Fruit fly (Drosophila melanogaster): ENCODE data around the gene sgl.

sgl gene

DNA sequence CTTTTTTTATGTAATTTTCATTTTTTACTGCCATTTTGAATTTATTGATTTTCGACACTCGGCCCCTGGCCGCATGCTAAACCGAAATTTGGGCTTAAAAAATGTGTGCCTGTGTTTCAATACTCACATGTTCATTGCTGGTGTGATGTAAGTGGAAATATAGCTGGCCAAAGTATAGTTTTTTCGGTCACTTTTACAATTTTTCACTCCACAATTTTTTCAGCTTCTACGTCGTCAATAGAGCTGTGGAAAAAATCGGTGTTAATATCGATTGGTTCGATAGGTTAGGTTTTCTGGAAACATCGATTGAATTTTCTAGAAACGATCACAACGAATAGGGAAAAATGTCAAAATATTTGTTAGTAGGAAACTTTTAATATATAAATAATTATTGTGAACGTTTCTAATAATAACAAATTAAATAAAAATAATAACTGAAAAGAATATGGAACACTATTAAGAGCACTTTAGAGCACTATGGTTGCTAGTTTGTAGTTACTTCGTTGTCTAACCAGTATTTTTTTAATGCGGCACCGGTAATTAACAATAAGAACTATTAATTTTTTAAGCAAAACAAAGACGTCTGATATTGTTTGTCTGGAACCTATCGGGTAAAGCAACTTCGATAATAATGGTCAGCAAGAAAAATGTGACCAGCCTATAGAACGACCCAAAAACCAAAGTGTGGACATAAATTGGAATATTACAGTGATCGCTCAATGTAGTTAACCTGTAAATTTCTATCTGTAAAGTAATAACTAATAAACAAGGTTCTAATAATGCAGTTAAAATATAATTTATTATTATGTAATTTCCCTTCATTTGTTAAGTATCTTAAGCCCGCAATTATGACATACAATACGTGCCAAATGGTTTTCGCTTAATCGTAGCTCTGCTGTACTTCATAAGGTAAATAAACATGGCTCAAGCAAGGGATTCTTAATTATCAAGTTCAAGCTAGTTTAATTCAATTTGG lies 9.0 kb downstream of the sgl start, which contains the start of the genes CG10077 and CG9948 (continued):
- peak; percentile 37 for TF ChIP-seq CG7928 (GFP tag; optimal IDR thresholded peaks at IDR 0.05)
- peak; percentile 55 for TF ChIP-seq CG17802 (tag; optimal IDR thresholded peaks at IDR 0.05)
- TF ChIP-seq klu (GFP tag; IDR thresholded peaks at IDR 0.05): peak; percentile 69
- peak; percentile 93 for TF ChIP-seq CG15269 (tag; optimal IDR thresholded peaks at IDR 0.05)
- peak; percentile 91 for TF ChIP-seq stc (GFP tag; IDR thresholded peaks at IDR 0.05)
- no peak for TF ChIP-seq Neu2 (GFP tag; optimal IDR thresholded peaks at IDR 0.05; ENCODE audit: borderline replicate concordance)
- TF ChIP-seq CG11085 (GFP tag; IDR thresholded peaks at IDR 0.05): peak; percentile 90
- TF ChIP-seq croc (GFP tag; conservative IDR thresholded peaks at IDR 0.05): peak; percentile 86
- peak; percentile 85 for TF ChIP-seq Dll (GFP tag; IDR thresholded peaks at IDR 0.05; ENCODE audit: partially characterized antibody)
- no peak for TF ChIP-seq Hr78 (GFP tag; optimal IDR thresholded peaks at IDR 0.05)
- peak; percentile 1 for TF ChIP-seq luna (GFP tag; optimal IDR thresholded peaks at IDR 0.05)
- peak; percentile 19 for TF ChIP-seq slp2 (GFP tag; optimal IDR thresholded peaks at IDR 0.05)
- TF ChIP-seq CG18599 (GFP tag; optimal IDR thresholded peaks at IDR 0.05): peak; percentile 89
- peak; percentile 79 for TF ChIP-seq wor (GFP tag; IDR thresholded peaks at IDR 0.05)
- TF ChIP-seq usp (GFP tag; optimal IDR thresholded peaks at IDR 0.05): no peak
- peak in 1 of 3 experiments; percentile 76 for TF ChIP-seq Stat92E (GFP tag; optimal IDR thresholded peaks at IDR 0.05)
- TF ChIP-seq CG32772 (GFP tag; IDR thresholded peaks at IDR 0.05): peak; percentile 81
- peak; percentile 81 for TF ChIP-seq CG17912 (GFP tag; optimal IDR thresholded peaks at IDR 0.05)
- TF ChIP-seq Six4 (GFP tag; optimal IDR thresholded peaks at IDR 0.05): peak; percentile 71
- TF ChIP-seq CG30403 (GFP tag; optimal IDR thresholded peaks at IDR 0.05): peak; percentile 87
- TF ChIP-seq CG33213 (GFP tag; optimal IDR thresholded peaks at IDR 0.05): peak; percentile 11
- TF ChIP-seq CG6175 (GFP tag; IDR thresholded peaks at IDR 0.05): peak; percentile 52; the same call in 1 of the 3 replicates
- peak; percentile 64 for TF ChIP-seq Dip3 (GFP tag; optimal IDR thresholded peaks at IDR 0.05)
- peak; percentile 85 for TF ChIP-seq gsb-n (tag; optimal IDR thresholded peaks at IDR 0.05)
- TF ChIP-seq Dref (GFP tag; IDR thresholded peaks at IDR 0.05): peak; percentile 87
- peak; percentile 71 for TF ChIP-seq CG8290 (GFP tag; optimal IDR thresholded peaks at IDR 0.05)
- peak; percentile 45 to 87 for TF ChIP-seq CG8290 (tag; optimal IDR thresholded peaks at IDR 0.05)
- TF ChIP-seq inv (GFP tag; IDR thresholded peaks at IDR 0.05; ENCODE audit: partially characterized antibody): peak; percentile 63
- peak; percentile 76 for TF ChIP-seq ato (GFP tag; IDR thresholded peaks at IDR 0.05; ENCODE audit: partially characterized antibody)
- TF ChIP-seq Sox102F (GFP tag; optimal IDR thresholded peaks at IDR 0.05): peak; percentile 89
- TF ChIP-seq Bdp1 (GFP tag; optimal IDR thresholded peaks at IDR 0.05): peak; percentile 38
- peak; percentile 79 for TF ChIP-seq al (GFP tag; IDR thresholded peaks at IDR 0.05)
- peak; percentile 88 for TF ChIP-seq CG3281 (GFP tag; optimal IDR thresholded peaks at IDR 0.05)
- TF ChIP-seq CG6254 (GFP tag; optimal IDR thresholded peaks at IDR 0.05): peak; percentile 75
- TF ChIP-seq lilli (GFP tag; optimal IDR thresholded peaks at IDR 0.05): peak; percentile 88
- TF ChIP-seq fd3F (GFP tag; optimal IDR thresholded peaks at IDR 0.05): peak; percentile 85
- TF ChIP-seq sens (GFP tag): peak; percentile 96
- peak; percentile 83 for TF ChIP-seq nom (GFP tag; optimal IDR thresholded peaks at IDR 0.05)
- peak; percentile 62 for TF ChIP-seq CG7745 (tag; optimal IDR thresholded peaks at IDR 0.05)
- peak; percentile 85 for TF ChIP-seq ttk (GFP tag; IDR thresholded peaks at IDR 0.05)
- peak; percentile 65 for TF ChIP-seq CG8359 (GFP tag; optimal IDR thresholded peaks at IDR 0.05; ENCODE audit: borderline replicate concordance)
- peak; percentile 85 for TF ChIP-seq salm (tag; optimal IDR thresholded peaks at IDR 0.05)
- TF ChIP-seq h (optimal IDR thresholded peaks at IDR 0.05): no peak
- peak; percentile 85 for TF ChIP-seq CG9727 (GFP tag; optimal IDR thresholded peaks at IDR 0.05)
- peak; percentile 86 for TF ChIP-seq D19A (tag; optimal IDR thresholded peaks at IDR 0.05)
- TF ChIP-seq Mrtf (GFP tag; IDR thresholded peaks at IDR 0.05): peak; percentile 88
- peak; percentile 16 for TF ChIP-seq repo (GFP tag; optimal IDR thresholded peaks at IDR 0.05)
- peak; percentile 96 for TF ChIP-seq onecut (GFP tag; IDR thresholded peaks at IDR 0.05)
- TF ChIP-seq Sin3A (optimal IDR thresholded peaks at IDR 0.05): no peak

Measured in whole organism, embryonic.